Worm (Caenorhabditis elegans) whole organism, L3 larva: ENCODE measurements around the gene ctsa-2.

Experiments used
- ZK546.5 ChIP-seq: sonication (generic microtip); optimal IDR thresholded peaks from 2 replicates; lab custom pipeline; 2017; ENCODE audit warnings: missing biosample characterization, missing genetic modification characterization
- ceh-28 ChIP-seq: fragments of 150-350 bp; optimal IDR thresholded peaks from 2 replicates; lab custom pipeline; 2014; ENCODE audit warnings: missing biosample characterization, missing genetic modification reagents, missing genetic modification characterization
- fkh-2 ChIP-seq: fragments of 150-350 bp; optimal IDR thresholded peaks from 2 replicates; lab custom pipeline; 2014; ENCODE audit warnings: missing biosample characterization, missing genetic modification reagents, missing genetic modification characterization
- lsy-12 ChIP-seq: sonication (generic microtip); optimal IDR thresholded peaks from 2 replicates; lab custom pipeline; 2016; ENCODE audit warnings: mild to moderate bottlenecking, missing genetic modification characterization, missing compliant biosample characterization
- snpc-4 ChIP-seq: fragments of 150-350 bp; optimal IDR thresholded peaks from 2 replicates; lab custom pipeline; 2014; ENCODE audit warnings: missing biosample characterization, missing genetic modification characterization

- TF ChIP-seq ZK546.5 (tag; lab: Kevin White, UChicago) (no peak), lsy-12 (tag; lab: Kevin White, UChicago) (no peak), ceh-28 (tag; lab: Kevin White, UChicago) (no peak), snpc-4 (tag; lab: Kevin White, UChicago) (no peak), fkh-2 (tag; lab: Kevin White, UChicago) (no peak)
These were observed 37.1 kb upstream of the ctsa-2 start, which contains the start of gene C15B12.3 for ce11 chrX:6467462-6467861.
